Worm (Caenorhabditis elegans): Measurements from ENCODE around the gene srh-236.

DNA sequence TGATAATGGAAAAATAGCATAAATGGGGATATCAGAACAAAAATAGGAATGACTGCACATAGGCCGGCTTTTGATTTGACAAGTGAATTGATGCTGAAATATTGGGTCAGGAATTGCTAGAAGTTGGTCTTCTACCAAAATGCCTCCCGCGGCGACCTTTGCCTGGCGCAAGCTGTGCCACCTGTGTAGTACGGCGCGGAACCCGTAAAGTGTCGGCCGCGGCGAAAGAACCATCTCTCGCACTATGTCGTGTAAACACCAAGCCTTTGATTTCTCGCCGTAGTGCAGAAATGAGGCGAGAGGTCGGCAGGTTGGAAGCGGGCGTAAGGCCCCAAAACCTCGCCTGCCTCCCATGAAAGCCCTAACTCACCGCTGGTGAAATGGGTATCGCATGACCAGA lies 49.5 kb upstream of the srh-236 start:
- no peak for TF ChIP-seq snpc-4 (tag; optimal IDR thresholded peaks at IDR 0.05)
- no peak for TF ChIP-seq lin-13 (GFP tag; optimal IDR thresholded peaks at IDR 0.05)
- TF ChIP-seq mdl-1 (tag; optimal IDR thresholded peaks at IDR 0.05), result no peak
- TF ChIP-seq unc-62 (GFP tag; optimal IDR thresholded peaks at IDR 0.05), result no peak
- no peak for TF ChIP-seq lsy-2 (tag; optimal IDR thresholded peaks at IDR 0.05)
- TF ChIP-seq F13H6.1 (tag; optimal IDR thresholded peaks at IDR 0.05), result no peak
- TF ChIP-seq ceh-82 (tag; optimal IDR thresholded peaks at IDR 0.05), result no peak
- no peak for TF ChIP-seq mab-5 (tag; optimal IDR thresholded peaks at IDR 0.05)
- no peak for TF ChIP-seq egl-27 (tag; optimal IDR thresholded peaks at IDR 0.05)
- TF ChIP-seq ama-1 (optimal IDR thresholded peaks at IDR 0.05), result no peak
- no peak for TF ChIP-seq elt-3 (tag; optimal IDR thresholded peaks at IDR 0.05)
- no peak for TF ChIP-seq ZK546.5 (tag; optimal IDR thresholded peaks at IDR 0.05)
- TF ChIP-seq ztf-11 (tag; optimal IDR thresholded peaks at IDR 0.05), result no peak

All from whole organism, L2 larva.